Fruit fly (Drosophila melanogaster) whole organism, prepupa: ENCODE results near the gene PIG-S.

Source experiments
- CG10669 ChIP-seq: fragments of 200-800 bp; sonication (Bioruptor generic); optimal IDR thresholded peaks from 3 replicates; lab custom pipeline; 2018; ENCODE audit warnings: missing biosample characterization, mild to moderate bottlenecking, missing genetic modification characterization, moderate library complexity
- CG11294 ChIP-seq: fragments of 200-800 bp; sonication (Bioruptor generic); IDR thresholded peaks from 2 replicates; pipeline ENCODE4 v1.3.6; 2022; ENCODE audit warnings: missing biosample characterization, missing genetic modification characterization
- CG11762 ChIP-seq: fragments of 200-800 bp; sonication (Bioruptor generic); optimal IDR thresholded peaks from 3 replicates; lab custom pipeline; 2016; ENCODE audit warnings: missing biosample characterization, missing genetic modification characterization; ENCODE audit not compliant: insufficient read depth
- CG15336 ChIP-seq: fragments of 200-800 bp; sonication (Bioruptor generic); IDR thresholded peaks from 2 replicates; pipeline ENCODE4 v1.3.6; 2022; ENCODE audit warnings: missing biosample characterization, missing genetic modification characterization
- CG16779 ChIP-seq: fragments of 200-800 bp; sonication (Bioruptor generic); optimal IDR thresholded peaks from 3 replicates; lab custom pipeline; 2017; ENCODE audit warnings: missing biosample characterization, mild to moderate bottlenecking, missing genetic modification characterization
- CG3032 ChIP-seq: fragments of 200-800 bp; optimal IDR thresholded peaks from 2 replicates; lab custom pipeline; 2019; ENCODE audit warnings: missing biosample characterization, mild to moderate bottlenecking, missing genetic modification characterization, moderate library complexity
- CG31627 ChIP-seq: fragments of 200-800 bp; sonication (Bioruptor generic); optimal IDR thresholded peaks from 3 replicates; lab custom pipeline; 2016; ENCODE audit warnings: missing biosample characterization, missing genetic modification characterization
- CG32006 ChIP-seq: fragments of 200-800 bp; sonication (Bioruptor generic); optimal IDR thresholded peaks from 3 replicates; lab custom pipeline; 2017; ENCODE audit warnings: missing biosample characterization, mild to moderate bottlenecking, missing genetic modification characterization
- CG34406 ChIP-seq: fragments of 200-800 bp; sonication (Bioruptor generic); optimal IDR thresholded peaks from 3 replicates; lab custom pipeline; 2016; ENCODE audit warnings: missing biosample characterization, missing genetic modification characterization
- CG3919 ChIP-seq: fragments of 200-800 bp; sonication (Bioruptor generic); optimal IDR thresholded peaks from 3 replicates; lab custom pipeline; 2016; ENCODE audit warnings: missing biosample characterization, missing genetic modification characterization
- CG4318 ChIP-seq: fragments of 200-800 bp; sonication (Bioruptor generic); optimal IDR thresholded peaks from 3 replicates; lab custom pipeline; 2017; ENCODE audit warnings: missing biosample characterization, mild to moderate bottlenecking, missing genetic modification characterization
- CG6163 ChIP-seq: fragments of 200-800 bp; sonication (Bioruptor generic); IDR thresholded peaks from 3 replicates; pipeline ENCODE4 v1.3.6; 2022; ENCODE audit warnings: missing biosample characterization, missing genetic modification characterization
- CG6276 ChIP-seq: fragments of 200-800 bp; sonication (Bioruptor generic); optimal IDR thresholded peaks from 2 replicates; lab custom pipeline; 2017; ENCODE audit warnings: missing biosample characterization, mild to moderate bottlenecking, missing genetic modification characterization
- CG6792 ChIP-seq: fragments of 200-800 bp; sonication (Bioruptor generic); optimal IDR thresholded peaks from 3 replicates; lab custom pipeline; 2016; ENCODE audit warnings: missing biosample characterization, missing genetic modification characterization
- CG6854 ChIP-seq: fragments of 200-800 bp; sonication (Bioruptor generic); optimal IDR thresholded peaks from 2 replicates; lab custom pipeline; 2017; ENCODE audit warnings: missing biosample characterization, mild to moderate bottlenecking, missing genetic modification characterization
- CG8119 ChIP-seq: fragments of 200-800 bp; sonication (Bioruptor generic); IDR thresholded peaks from 3 replicates; pipeline ENCODE4 v1.3.6; 2022; ENCODE audit warnings: missing biosample characterization, missing genetic modification characterization
- CG8632 ChIP-seq: fragments of 200-800 bp; sonication (Bioruptor generic); optimal IDR thresholded peaks from 3 replicates; lab custom pipeline; 2016; ENCODE audit warnings: missing biosample characterization, missing genetic modification characterization
- CG9139 ChIP-seq: fragments of 200-800 bp; sonication (Bioruptor generic); optimal IDR thresholded peaks from 3 replicates; lab custom pipeline; 2017; ENCODE audit warnings: missing biosample characterization, mild to moderate bottlenecking, missing genetic modification characterization
- Eip75B ChIP-seq: fragments of 200-800 bp; sonication (Bioruptor generic); optimal IDR thresholded peaks from 3 replicates; lab custom pipeline; 2016; ENCODE audit warnings: missing biosample characterization, missing genetic modification characterization
- Eip78C ChIP-seq: fragments of 200-800 bp; sonication (Bioruptor generic); peaks from one replicate; lab custom pipeline; 2016; ENCODE audit warnings: missing biosample characterization, missing genetic modification characterization
- Eip93F ChIP-seq: fragments of 200-800 bp; sonication (Bioruptor generic); optimal IDR thresholded peaks from 2 replicates; lab custom pipeline; 2016; ENCODE audit warnings: missing biosample characterization, mild to moderate bottlenecking, missing genetic modification characterization
- Ets21C ChIP-seq: fragments of 200-800 bp; sonication (Bioruptor generic); optimal IDR thresholded peaks from 3 replicates; lab custom pipeline; 2016; ENCODE audit warnings: missing biosample characterization, missing genetic modification characterization
- Ets96B ChIP-seq: fragments of 200-800 bp; optimal IDR thresholded peaks from 2 replicates; lab custom pipeline; 2019; ENCODE audit warnings: missing biosample characterization, mild to moderate bottlenecking, missing genetic modification characterization, moderate library complexity
- Gug ChIP-seq: fragments of 200-800 bp; sonication (Bioruptor generic); IDR thresholded peaks from 2 replicates; pipeline ENCODE4 v1.3.6; 2022; ENCODE audit warnings: missing biosample characterization, missing genetic modification characterization
- Hr38 ChIP-seq: sonication (Bioruptor generic); optimal IDR thresholded peaks from 2 replicates; lab custom pipeline; 2016; ENCODE audit warnings: missing biosample characterization, missing genetic modification characterization
- Hr39 ChIP-seq: fragments of 200-800 bp; sonication (Bioruptor generic); optimal IDR thresholded peaks from 2 replicates; lab custom pipeline; 2016; ENCODE audit warnings: missing biosample characterization, missing genetic modification characterization
- Hr4 ChIP-seq: fragments of 200-800 bp; sonication (Bioruptor generic); optimal IDR thresholded peaks from 3 replicates; lab custom pipeline; 2016; ENCODE audit warnings: missing biosample characterization, missing genetic modification characterization
- Lpt ChIP-seq: fragments of 200-800 bp; sonication (Bioruptor generic); optimal IDR thresholded peaks from 3 replicates; lab custom pipeline; 2016; ENCODE audit warnings: missing biosample characterization, missing genetic modification characterization
- OdsH ChIP-seq: fragments of 200-800 bp; sonication (Bioruptor generic); optimal IDR thresholded peaks from 3 replicates; lab custom pipeline; 2016; ENCODE audit warnings: missing biosample characterization, missing genetic modification characterization
- Sox14 ChIP-seq: fragments of 200-800 bp; sonication (Bioruptor generic); optimal IDR thresholded peaks from 3 replicates; lab custom pipeline; 2016; ENCODE audit warnings: missing biosample characterization, missing genetic modification characterization
- achi ChIP-seq: fragments of 200-800 bp; sonication (Bioruptor generic); optimal IDR thresholded peaks from 3 replicates; lab custom pipeline; 2016; ENCODE audit warnings: missing biosample characterization, missing genetic modification characterization
- dsx ChIP-seq: fragments of 200-800 bp; optimal IDR thresholded peaks from 3 replicates; lab custom pipeline; 2019; ENCODE audit warnings: missing biosample characterization, mild to moderate bottlenecking, missing genetic modification characterization, moderate library complexity; ENCODE audit not compliant: poor library complexity, severe bottlenecking
- eg ChIP-seq: fragments of 200-800 bp; sonication (Bioruptor generic); IDR thresholded peaks from 3 replicates; pipeline ENCODE4 v1.3.6; 2022; ENCODE audit warnings: missing biosample characterization, missing genetic modification characterization
- fd85E ChIP-seq: fragments of 200-800 bp; sonication (Bioruptor generic); optimal IDR thresholded peaks from 3 replicates; lab custom pipeline; 2016; ENCODE audit warnings: missing biosample characterization, missing genetic modification characterization
- lz ChIP-seq: fragments of 200-800 bp; sonication (Bioruptor generic); optimal IDR thresholded peaks from 3 replicates; lab custom pipeline; 2016; ENCODE audit warnings: missing biosample characterization, missing genetic modification characterization
- net ChIP-seq: fragments of 200-800 bp; sonication (Bioruptor generic); optimal IDR thresholded peaks from 3 replicates; lab custom pipeline; 2016; ENCODE audit warnings: missing biosample characterization, missing genetic modification characterization
- pdm3 ChIP-seq: fragments of 200-800 bp; sonication (Bioruptor generic); optimal IDR thresholded peaks from 3 replicates; lab custom pipeline; 2016; ENCODE audit warnings: missing biosample characterization, missing genetic modification characterization
- spab ChIP-seq: fragments of 200-800 bp; sonication (Bioruptor generic); optimal IDR thresholded peaks from 2 replicates; lab custom pipeline; 2017; ENCODE audit warnings: missing biosample characterization, mild to moderate bottlenecking, missing genetic modification characterization, missing genetic modification reagents
- ss ChIP-seq, 2 experiments: fragments of 200-800 bp; sonication (Bioruptor generic); optimal IDR thresholded peaks; 2 replicates in 1 of 2; 3 replicates in 1 of 2; lab custom pipeline; 2017 to 2018; ENCODE audit warnings: mild to moderate bottlenecking in 2 of 2, missing biosample characterization in 2 of 2, missing genetic modification characterization in 2 of 2, moderate library complexity in 1 of 2
- svp ChIP-seq: fragments of 200-800 bp; sonication (Bioruptor generic); peaks from one replicate; lab custom pipeline; 2016; ENCODE audit warnings: missing biosample characterization, missing genetic modification characterization
- topi ChIP-seq: fragments of 200-800 bp; sonication (Bioruptor generic); optimal IDR thresholded peaks from 3 replicates; lab custom pipeline; 2016; ENCODE audit warnings: missing biosample characterization, missing genetic modification characterization

The PIG-S gene

dm6 chr3R:24910097-24910496 is 7.6 kb downstream of the PIG-S start (continued):
- TF ChIP-seq OdsH (GFP tag; lab: Kevin White, UChicago) (peak; percentile 60), CG6163 (peak; percentile 77), net (GFP tag; lab: Kevin White, UChicago) (peak; percentile 69), Eip78C (peak; percentile 85), CG3032 (tag; lab: Kevin White, UChicago) (no peak), pdm3 (GFP tag; lab: Kevin White, UChicago) (peak; percentile 52), CG4318 (GFP tag; lab: Kevin White, UChicago) (peak; percentile 59), Sox14 (GFP tag; lab: Kevin White, UChicago) (no peak), dsx (no peak), Eip75B (GFP tag; lab: Kevin White, UChicago) (no peak), CG16779 (tag; lab: Kevin White, UChicago) (no peak), ss (GFP tag; optimal IDR thresholded peaks at IDR 0.05; lab: Kevin White, UChicago) (no peak), CG11294 (GFP tag; lab: Robert Waterston, UW) (peak; percentile 60), eg (peak; percentile 92), Hr4 (GFP tag; lab: Kevin White, UChicago) (peak; percentile 84), lz (GFP tag; lab: Kevin White, UChicago) (no peak), CG3919 (peak; percentile 56), CG8119 (GFP tag; lab: Robert Waterston, UW) (peak; percentile 86), CG34406 (peak; percentile 28), achi (GFP tag; lab: Kevin White, UChicago) (peak; percentile 50), Lpt (peak; percentile 47), Hr39 (no peak), CG6854 (no peak), Ets96B (tag; lab: Kevin White, UChicago) (no peak), Ets21C (no peak), CG9139 (GFP tag; lab: Kevin White, UChicago) (no peak), Hr38 (no peak), CG11762 (GFP tag; lab: Kevin White, UChicago) (peak; percentile 43), fd85E (no peak), CG8632 (peak; percentile 2), svp (GFP tag; lab: Kevin White, UChicago) (no peak), CG10669 (GFP tag; lab: Kevin White, UChicago) (peak; percentile 24)

- TF ChIP-seq spab: no peak
- TF ChIP-seq svp (GFP tag; lab: Kevin White, UChicago): peak; percentile 14
- no peak for TF ChIP-seq Ets21C
- peak; percentile 11 for TF ChIP-seq pdm3 (GFP tag; lab: Kevin White, UChicago)
- no peak for TF ChIP-seq CG3032 (tag; lab: Kevin White, UChicago)
- peak; percentile 60 for TF ChIP-seq CG6276 (GFP tag; lab: Kevin White, UChicago)
- no peak for TF ChIP-seq Lpt
- TF ChIP-seq CG11294 (GFP tag; lab: Robert Waterston, UW): peak; percentile 15; the same call in 1 of the 2 replicates
- peak; percentile 68 for TF ChIP-seq eg
- no peak for TF ChIP-seq Eip93F (GFP tag; lab: Kevin White, UChicago)
- TF ChIP-seq topi (GFP tag; lab: Kevin White, UChicago): no peak
- TF ChIP-seq Gug (GFP tag; lab: Robert Waterston, UW): peak; percentile 34; the same call in 1 of the 2 replicates
- TF ChIP-seq CG31627 (GFP tag; lab: Kevin White, UChicago): no peak
- TF ChIP-seq achi (GFP tag; lab: Kevin White, UChicago): no peak
- peak; percentile 66 for TF ChIP-seq Hr4 (GFP tag; lab: Kevin White, UChicago)
- TF ChIP-seq Hr38: no peak
- peak; percentile 51 for TF ChIP-seq Eip78C
- TF ChIP-seq CG32006: peak; percentile 58
- TF ChIP-seq net (GFP tag; lab: Kevin White, UChicago): no peak
- TF ChIP-seq CG6792 (GFP tag; lab: Kevin White, UChicago): no peak
- TF ChIP-seq CG4318 (GFP tag; lab: Kevin White, UChicago): peak; percentile 20
- peak; percentile 70 for TF ChIP-seq CG8119 (GFP tag; lab: Robert Waterston, UW)
- peak; percentile 1 for TF ChIP-seq OdsH (GFP tag; lab: Kevin White, UChicago)
- peak; percentile 77 for TF ChIP-seq CG15336 (GFP tag; lab: Robert Waterston, UW)
Observed at dm6 chr3R:24908034-24908433, 9.6 kb downstream of the PIG-S start.
